Fruit fly (Drosophila melanogaster) ovary, adult (tissue): Measurements from ENCODE around the gene BCL7-like.
A peak's percentile ranks its signal among the peaks of the same experiment; 100 is the strongest.

Experiments
- CG17801 ChIP-seq: fragments of 200-800 bp; optimal IDR thresholded peaks from 2 replicates; lab custom pipeline; 2019; ENCODE audit warnings: missing biosample characterization, mild to moderate bottlenecking, missing genetic modification characterization, moderate library complexity; ENCODE audit not compliant: partially characterized antibody

BCL7-like gene

dm6 chrX:9355996-9356708, at the start of gene BCL7-like, which contains the start of gene Zdhhc8:
BCL7-like (plus strand) TSS chrX:9356634.
Zdhhc8 (minus strand) TSS chrX:9356227.
- peak; percentile 5 for TF ChIP-seq CG17801 (GFP tag; lab: Kevin White, UChicago)

dm6 chrX:9309959-9310658, 46.3 kb upstream of the BCL7-like start:
- TF ChIP-seq CG17801 (GFP tag; lab: Kevin White, UChicago) = no peak

dm6 chrX:9317100-9317499, 39.3 kb upstream of the BCL7-like start:
- no peak for TF ChIP-seq CG17801 (GFP tag; lab: Kevin White, UChicago)

- no peak for TF ChIP-seq CG17801 (GFP tag; lab: Kevin White, UChicago)
Measured at dm6 chrX:9319140-9319539, 37.3 kb upstream of the BCL7-like start, which contains the start of the genes c12.1 and c12.2. c12.1 (minus strand) TSS chrX:9319223. c12.2 (plus strand) TSS chrX:9319359.

dm6 chrX:9330387-9330786, 26.0 kb upstream of the BCL7-like start, which contains the start of gene CG34450:
CG34450 (minus strand) TSS chrX:9330487.
- TF ChIP-seq CG17801 (GFP tag; lab: Kevin White, UChicago) = no peak

- no peak for TF ChIP-seq CG17801 (GFP tag; lab: Kevin White, UChicago)
Measured at dm6 chrX:9332208-9332607, 24.2 kb upstream of the BCL7-like start.

dm6 chrX:9343480-9344477, 12.7 kb upstream of the BCL7-like start:
- TF ChIP-seq CG17801 (GFP tag; lab: Kevin White, UChicago) = peak; percentile 84

- peak; percentile 66 for TF ChIP-seq CG17801 (GFP tag; lab: Kevin White, UChicago)
Measured at dm6 chrX:9344482-9345106, 11.8 kb upstream of the BCL7-like start.

- TF ChIP-seq CG17801 (GFP tag; lab: Kevin White, UChicago) = no peak
Measured at dm6 chrX:9345522-9345921, 10.9 kb upstream of the BCL7-like start.

- TF ChIP-seq CG17801 (GFP tag; lab: Kevin White, UChicago) = no peak
Measured at dm6 chrX:9347767-9348166, 8.7 kb upstream of the BCL7-like start.

dm6 chrX:9349224-9349623, 7.2 kb upstream of the BCL7-like start:
- TF ChIP-seq CG17801 (GFP tag; lab: Kevin White, UChicago) = no peak

dm6 chrX:9350309-9350708, 6.1 kb upstream of the BCL7-like start:
- TF ChIP-seq CG17801 (GFP tag; lab: Kevin White, UChicago) = peak; percentile 12

dm6 chrX:9352112-9353096, 4.0 kb upstream of the BCL7-like start:
- peak; percentile 29 for TF ChIP-seq CG17801 (GFP tag; lab: Kevin White, UChicago)
